Worm (Caenorhabditis elegans): ENCODE measurements around the gene T22F7.1.

DNA sequence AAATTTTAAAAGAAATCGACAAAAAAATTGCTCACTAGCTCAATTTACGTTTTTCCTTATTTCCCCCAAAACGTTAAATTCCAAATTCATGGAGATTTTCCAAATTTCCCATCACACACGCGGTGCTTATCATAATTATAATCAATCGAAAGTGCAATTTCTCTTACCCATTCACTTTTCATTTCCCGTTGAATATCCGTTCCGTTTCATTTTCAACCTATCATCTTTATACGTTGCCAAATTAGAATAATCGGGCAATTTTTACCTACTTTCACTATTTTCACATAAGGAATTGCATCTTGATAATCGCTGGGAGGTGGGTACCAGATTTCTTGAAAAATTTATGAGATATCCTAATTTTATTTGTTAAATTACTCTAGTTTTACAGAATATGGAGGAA, 26.9 kb downstream of the T22F7.1 start:
- TF ChIP-seq ama-1 (optimal IDR thresholded peaks at IDR 0.05) (no peak), nhr-237 (tag; optimal IDR thresholded peaks at IDR 0.05) (no peak), dmd-4 (tag; optimal IDR thresholded peaks at IDR 0.05) (no peak), nhr-12 (tag; optimal IDR thresholded peaks at IDR 0.05) (no peak), aly-2 (tag; optimal IDR thresholded peaks at IDR 0.05) (no peak), nhr-11 (tag; optimal IDR thresholded peaks at IDR 0.05) (no peak), ztf-11 (tag; optimal IDR thresholded peaks at IDR 0.05) (no peak), unc-39 (tag; optimal IDR thresholded peaks at IDR 0.05) (no peak), fos-1 (tag; optimal IDR thresholded peaks at IDR 0.05) (no peak), lin-13 (GFP tag; optimal IDR thresholded peaks at IDR 0.05) (no peak), ZK546.5 (tag; optimal IDR thresholded peaks at IDR 0.05) (no peak), ceh-16 (tag; optimal IDR thresholded peaks at IDR 0.05) (no peak), lin-39 (tag; optimal IDR thresholded peaks at IDR 0.05) (no peak), lin-11 (tag; optimal IDR thresholded peaks at IDR 0.05) (no peak)

Data from whole organism, L2 larva.